Fruit fly (Drosophila melanogaster): ENCODE results near the gene hiro.

- TF ChIP-seq h (optimal IDR thresholded peaks at IDR 0.05) (no peak), ttk (optimal IDR thresholded peaks at IDR 0.05) (no peak), insv (optimal IDR thresholded peaks at IDR 0.05) (no peak), psq (optimal IDR thresholded peaks at IDR 0.05) (no peak)
Measured at dm6 chr3L:636434-636833, 51.3 kb downstream of the hiro start.
